Fruit fly (Drosophila melanogaster) whole organism, embryonic: ENCODE data around the gene bin.

Experiments used
- Aef1 ChIP-seq: fragments of 200-800 bp; sonication (Bioruptor generic); IDR thresholded peaks from 3 replicates; pipeline ENCODE4 v1.3.6; 2022; ENCODE audit warnings: missing biosample characterization, missing genetic modification characterization
- B-H1 ChIP-seq: fragments of 200-800 bp; sonication (Bioruptor generic); IDR thresholded peaks from 3 replicates; pipeline ENCODE4 v1.3.6; 2022; ENCODE audit warnings: missing biosample characterization, missing genetic modification characterization
- CG11695 ChIP-seq: fragments of 200-800 bp; sonication (Bioruptor generic); IDR thresholded peaks from 3 replicates; pipeline ENCODE4 v1.3.6; 2022; ENCODE audit warnings: missing biosample characterization, missing genetic modification characterization
- CG12071 ChIP-seq: fragments of 200-800 bp; sonication (Bioruptor generic); optimal IDR thresholded peaks from 3 replicates; lab custom pipeline; 2018; ENCODE audit warnings: missing biosample characterization, mild to moderate bottlenecking, missing genetic modification characterization
- CG12744 ChIP-seq: fragments of 200-800 bp; sonication (Bioruptor generic); optimal IDR thresholded peaks from 2 replicates; lab custom pipeline; 2016; ENCODE audit warnings: missing biosample characterization, missing genetic modification characterization
- CG13775 ChIP-seq: fragments of 200-800 bp; sonication (Bioruptor generic); optimal IDR thresholded peaks from 3 replicates; lab custom pipeline; 2017; ENCODE audit warnings: missing biosample characterization, mild to moderate bottlenecking, missing genetic modification characterization
- CG14050 ChIP-seq: fragments of 200-800 bp; sonication (Bioruptor generic); IDR thresholded peaks from 3 replicates; pipeline ENCODE4 v1.3.6; 2022; ENCODE audit warnings: missing biosample characterization, missing genetic modification characterization
- CG17361 ChIP-seq: fragments of 200-800 bp; sonication (Bioruptor generic); IDR thresholded peaks from 3 replicates; pipeline ENCODE4 v1.3.6; 2022; ENCODE audit warnings: missing biosample characterization, missing genetic modification characterization
- CG18262 ChIP-seq: fragments of 200-800 bp; optimal IDR thresholded peaks from 3 replicates; lab custom pipeline; 2019; ENCODE audit warnings: missing biosample characterization, mild to moderate bottlenecking, missing genetic modification characterization, moderate library complexity
- CG2712 ChIP-seq: fragments of 200-800 bp; optimal IDR thresholded peaks from 3 replicates; lab custom pipeline; 2019; ENCODE audit warnings: missing biosample characterization, mild to moderate bottlenecking, missing genetic modification characterization, moderate library complexity
- CG2875 ChIP-seq: fragments of 200-800 bp; sonication (Bioruptor generic); optimal IDR thresholded peaks from 2 replicates; lab custom pipeline; 2017; ENCODE audit warnings: missing biosample characterization, mild to moderate bottlenecking, missing genetic modification characterization, missing genetic modification reagents
- CG30403 ChIP-seq: fragments of 200-800 bp; sonication (Bioruptor generic); optimal IDR thresholded peaks from 3 replicates; lab custom pipeline; 2016; ENCODE audit warnings: missing biosample characterization, missing genetic modification characterization
- CG31441 ChIP-seq: fragments of 200-800 bp; sonication (Bioruptor generic); IDR thresholded peaks from 2 replicates; pipeline ENCODE4 v1.3.6; 2022; ENCODE audit warnings: missing biosample characterization, missing genetic modification characterization
- CG4360 ChIP-seq: fragments of 200-800 bp; sonication (Bioruptor generic); IDR thresholded peaks from 2 replicates; pipeline ENCODE4 v1.3.6; 2022; ENCODE audit warnings: missing biosample characterization, missing genetic modification characterization
- CG6272 ChIP-seq: fragments of 200-800 bp; sonication (Bioruptor generic); IDR thresholded peaks from 2 replicates; pipeline ENCODE4 v1.3.6; 2022; ENCODE audit warnings: missing biosample characterization, missing genetic modification characterization
- CG6689 ChIP-seq: fragments of 200-800 bp; sonication (Bioruptor generic); IDR thresholded peaks from 2 replicates; pipeline ENCODE4 v1.3.6; 2022; ENCODE audit warnings: missing biosample characterization, missing genetic modification characterization
- CG6791 ChIP-seq: fragments of 200-800 bp; sonication (Bioruptor generic); IDR thresholded peaks from 3 replicates; pipeline ENCODE4 v1.3.6; 2022; ENCODE audit warnings: missing biosample characterization, missing genetic modification characterization; ENCODE audit not compliant: partially characterized antibody
- CG7745 ChIP-seq: fragments of 200-800 bp; sonication (Bioruptor generic); optimal IDR thresholded peaks from 2 replicates; lab custom pipeline; 2018; ENCODE audit warnings: missing biosample characterization, mild to moderate bottlenecking, missing genetic modification characterization, moderate library complexity
- Camta ChIP-seq: fragments of 200-800 bp; sonication (Bioruptor generic); optimal IDR thresholded peaks from 2 replicates; lab custom pipeline; 2016; ENCODE audit warnings: missing biosample characterization, missing genetic modification characterization
- Dad ChIP-seq: fragments of 200-800 bp; sonication (Bioruptor generic); optimal IDR thresholded peaks from 3 replicates; lab custom pipeline; 2016; ENCODE audit warnings: missing biosample characterization, missing genetic modification characterization
- Deaf1 ChIP-seq: fragments of 200-800 bp; optimal IDR thresholded peaks from 3 replicates; lab custom pipeline; 2019; ENCODE audit warnings: missing biosample characterization, mild to moderate bottlenecking, missing genetic modification characterization, moderate library complexity
- Drgx ChIP-seq: fragments of 200-800 bp; sonication (Bioruptor generic); IDR thresholded peaks from 2 replicates; pipeline ENCODE4 v1.3.6; 2022; ENCODE audit warnings: missing biosample characterization, missing genetic modification characterization
- E2f2 ChIP-seq: fragments of 200-800 bp; sonication (Bioruptor generic); IDR thresholded peaks from 2 replicates; pipeline ENCODE4 v1.3.6; 2022; ENCODE audit warnings: missing biosample characterization, missing genetic modification characterization
- Fer3 ChIP-seq: fragments of 200-800 bp; sonication (Bioruptor generic); optimal IDR thresholded peaks from 2 replicates; lab custom pipeline; 2018; ENCODE audit warnings: missing biosample characterization, mild to moderate bottlenecking, missing genetic modification characterization, moderate library complexity
- Gug ChIP-seq: fragments of 200-800 bp; sonication (Bioruptor generic); IDR thresholded peaks from 4 replicates; pipeline ENCODE4 v1.3.6; 2022; ENCODE audit warnings: missing biosample characterization, missing genetic modification characterization
- H2.0 ChIP-seq: fragments of 200-800 bp; sonication (Bioruptor generic); IDR thresholded peaks from 2 replicates; pipeline ENCODE4 v1.3.6; 2022; ENCODE audit warnings: missing biosample characterization, missing genetic modification characterization
- Hand ChIP-seq: fragments of 200-800 bp; sonication (Bioruptor generic); optimal IDR thresholded peaks from 2 replicates; lab custom pipeline; 2017; ENCODE audit warnings: mild to moderate bottlenecking, missing biosample characterization, missing genetic modification reagents, missing genetic modification characterization
- Hr51 ChIP-seq, 2 experiments: fragments of 200-800 bp; sonication (Bioruptor generic); optimal IDR thresholded peaks; 2 replicates in 1 of 2; 3 replicates in 1 of 2; lab custom pipeline; 2016 to 2018; ENCODE audit warnings: missing biosample characterization in 2 of 2, missing genetic modification characterization in 2 of 2, mild to moderate bottlenecking in 1 of 2, moderate library complexity in 1 of 2
- Max ChIP-seq: fragments of 200-800 bp; sonication (Bioruptor generic); optimal IDR thresholded peaks from 2 replicates; lab custom pipeline; 2016; ENCODE audit warnings: missing biosample characterization, mild to moderate bottlenecking, missing genetic modification characterization
- Ptx1 ChIP-seq: fragments of 200-800 bp; sonication (Bioruptor generic); IDR thresholded peaks from 2 replicates; pipeline ENCODE4 v1.3.6; 2022; ENCODE audit warnings: missing biosample characterization, missing genetic modification characterization
- Rfx ChIP-seq: fragments of 200-800 bp; sonication (Bioruptor generic); IDR thresholded peaks from 2 replicates; pipeline ENCODE4 v1.3.6; 2022; ENCODE audit warnings: missing biosample characterization, missing genetic modification characterization
- Rx ChIP-seq: fragments of 200-800 bp; sonication (Bioruptor generic); IDR thresholded peaks from 2 replicates; pipeline ENCODE4 v1.3.6; 2022; ENCODE audit warnings: missing biosample characterization, missing genetic modification characterization
- ap ChIP-seq: fragments of 200-800 bp; sonication (Bioruptor generic); IDR thresholded peaks from 2 replicates; pipeline ENCODE4 v1.3.6; 2022; ENCODE audit warnings: missing biosample characterization, missing genetic modification characterization
- ci ChIP-seq: fragments of 200-800 bp; sonication (Bioruptor generic); IDR thresholded peaks from 3 replicates; pipeline ENCODE4 v1.3.6; 2022; ENCODE audit warnings: missing biosample characterization, missing genetic modification characterization
- dmrt99B ChIP-seq: fragments of 200-800 bp; sonication (Bioruptor generic); optimal IDR thresholded peaks from 2 replicates; lab custom pipeline; 2018; ENCODE audit warnings: missing biosample characterization, mild to moderate bottlenecking, missing genetic modification characterization, moderate library complexity
- dysf ChIP-seq: fragments of 200-800 bp; sonication (Bioruptor generic); IDR thresholded peaks from 3 replicates; pipeline ENCODE4 v1.3.6; 2022; ENCODE audit warnings: missing biosample characterization, missing genetic modification characterization
- gcm ChIP-seq: fragments of 200-800 bp; sonication (Bioruptor generic); optimal IDR thresholded peaks from 2 replicates; lab custom pipeline; 2019; ENCODE audit warnings: missing biosample characterization, mild to moderate bottlenecking, missing genetic modification characterization, moderate library complexity
- gem ChIP-seq: fragments of 200-800 bp; sonication (Bioruptor generic); optimal IDR thresholded peaks from 2 replicates; lab custom pipeline; 2019; ENCODE audit warnings: missing biosample characterization, mild to moderate bottlenecking, missing genetic modification characterization, moderate library complexity
- hkb ChIP-seq, 2 experiments: fragments of 200-800 bp in 1 of 2; fragments of >200 bp in 1 of 2; sonication (Bioruptor generic) in 1 of 2; IDR thresholded peaks in 1 of 2; optimal IDR thresholded peaks in 1 of 2; 2 replicates each; pipeline versions ENCODE4 v1.3.6 to Lab custom; 2017 to 2022; ENCODE audit warnings: missing biosample characterization in 1 of 2, missing genetic modification characterization in 1 of 2
- lmd ChIP-seq: fragments of 200-800 bp; sonication (Bioruptor generic); IDR thresholded peaks from 2 replicates; pipeline ENCODE4 v1.3.6; 2022; ENCODE audit warnings: missing biosample characterization, missing genetic modification characterization
- mirr ChIP-seq: fragments of 200-800 bp; sonication (Bioruptor generic); optimal IDR thresholded peaks from 3 replicates; lab custom pipeline; 2018; ENCODE audit warnings: missing biosample characterization, mild to moderate bottlenecking, missing genetic modification characterization
- nom ChIP-seq: fragments of 200-800 bp; sonication (Bioruptor generic); optimal IDR thresholded peaks from 2 replicates; lab custom pipeline; 2017; ENCODE audit warnings: missing biosample characterization, missing genetic modification characterization, mild to moderate bottlenecking, moderate library complexity, missing genetic modification reagents
- org-1 ChIP-seq: fragments of 200-800 bp; sonication (Bioruptor generic); optimal IDR thresholded peaks from 2 replicates; lab custom pipeline; 2017; ENCODE audit warnings: missing biosample characterization, missing genetic modification characterization
- pan ChIP-seq, 4 experiments: fragments of >200 bp in 3 of 4; fragments of 200-800 bp in 1 of 4; sonication (Bioruptor generic) in 1 of 4; optimal IDR thresholded peaks in 3 of 4; IDR thresholded peaks in 1 of 4; 2 replicates each; pipeline versions ENCODE4 v1.3.6 to Lab custom; 2017 to 2022; ENCODE audit warnings: missing biosample characterization in 2 of 4, missing genetic modification characterization in 2 of 4, mixed read lengths in 1 of 4
- sens ChIP-seq: fragments of 200-800 bp; sonication (Bioruptor generic); peaks from one replicate; lab custom pipeline; 2016; ENCODE audit warnings: missing biosample characterization, missing genetic modification characterization
- sqz ChIP-seq: fragments of 200-800 bp; sonication (Bioruptor generic); optimal IDR thresholded peaks from 3 replicates; lab custom pipeline; 2018; ENCODE audit warnings: missing biosample characterization, mild to moderate bottlenecking, missing genetic modification characterization
- stc ChIP-seq: fragments of 200-800 bp; sonication (Bioruptor generic); IDR thresholded peaks from 2 replicates; pipeline ENCODE4 v1.3.6; 2022; ENCODE audit warnings: missing biosample characterization, missing genetic modification characterization
- toy ChIP-seq: fragments of 200-800 bp; sonication (Bioruptor generic); IDR thresholded peaks from 2 replicates; pipeline ENCODE4 v1.3.6; 2022; ENCODE audit warnings: missing biosample characterization, missing genetic modification characterization
- ttk ChIP-seq: fragments of 200-800 bp; sonication (Bioruptor generic); IDR thresholded peaks from 2 replicates; pipeline ENCODE4 v2.1.2; 2022; ENCODE audit warnings: missing biosample characterization, missing genetic modification characterization
- unpg ChIP-seq: fragments of 200-800 bp; sonication (Bioruptor generic); optimal IDR thresholded peaks from 3 replicates; lab custom pipeline; 2018; ENCODE audit warnings: missing biosample characterization, mild to moderate bottlenecking, missing genetic modification characterization, moderate library complexity
- vfl ChIP-seq: fragments of 200-800 bp; sonication (Bioruptor generic); optimal IDR thresholded peaks from 2 replicates; lab custom pipeline; 2016; ENCODE audit warnings: missing biosample characterization, missing genetic modification characterization
- yki ChIP-seq: fragments of >200 bp; optimal IDR thresholded peaks from 3 replicates; lab custom pipeline; 2018

The bin gene

DNA sequence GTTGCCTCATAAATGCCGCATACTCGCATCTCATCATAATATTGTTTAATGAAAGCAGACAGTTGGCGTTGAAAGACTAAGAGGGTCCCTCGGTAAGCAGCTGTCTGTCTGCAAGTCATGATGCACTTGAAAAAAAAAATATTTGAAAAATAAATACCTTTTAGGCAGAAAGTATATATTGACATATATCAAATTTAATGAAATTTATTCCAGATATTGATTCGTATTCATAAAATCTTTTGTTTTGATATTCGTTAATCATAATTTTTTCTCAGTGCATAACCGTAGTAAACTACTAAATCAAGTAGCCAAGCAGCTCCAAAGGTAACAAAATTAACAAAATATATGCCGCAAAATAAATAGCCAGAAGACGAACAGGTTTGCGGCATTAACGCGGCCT lies 11.4 kb downstream of the bin start:
- no peak for TF ChIP-seq CG4360 (GFP tag; lab: Robert Waterston, UW)
- no peak for TF ChIP-seq CG14050 (GFP tag; lab: Robert Waterston, UW)
- 0 out of 2 replicates have a peak, but pooled peaks have one; percentile 20 for TF ChIP-seq ttk (GFP tag; lab: Robert Waterston, UW)
- peak; percentile 31 for TF ChIP-seq lmd (GFP tag; lab: Robert Waterston, UW)
- no peak for TF ChIP-seq stc (GFP tag; lab: Robert Waterston, UW)
- no peak for TF ChIP-seq Hr51 (GFP tag; optimal IDR thresholded peaks at IDR 0.05; lab: Kevin White, UChicago)
- no peak for TF ChIP-seq Max (GFP tag; lab: Kevin White, UChicago)
- TF ChIP-seq CG12744 (GFP tag; lab: Kevin White, UChicago) = no peak
- peak; percentile 11 for TF ChIP-seq CG18262 (tag; lab: Kevin White, UChicago)
- TF ChIP-seq gcm (GFP tag; lab: Kevin White, UChicago) = no peak
- peak; percentile 24 for TF ChIP-seq CG30403 (GFP tag; lab: Kevin White, UChicago)
- 0 out of 2 replicates have a peak, but pooled peaks have one; percentile 26 for TF ChIP-seq Ptx1 (GFP tag; lab: Robert Waterston, UW)
- peak; percentile 51 for TF ChIP-seq gem (tag; lab: Kevin White, UChicago)
- TF ChIP-seq CG31441 = peak; percentile 47; the same call in 1 of the 2 replicates
- peak; percentile 32 for TF ChIP-seq CG2712
- 0 out of 3 replicates have a peak, but pooled peaks have one; percentile 17 for TF ChIP-seq CG11695 (GFP tag; lab: Robert Waterston, UW)
- TF ChIP-seq ci (GFP tag; lab: Robert Waterston, UW) = no peak
- TF ChIP-seq pan (optimal IDR thresholded peaks at IDR 0.05; lab: Kevin White, UChicago) = no peak
- TF ChIP-seq pan (GFP tag; optimal IDR thresholded peaks at IDR 0.05 in 1 of 2, IDR thresholded peaks at IDR 0.05 in 1 of 2) = peak in 1 of 2 experiments; percentile 42
- 0 out of 3 replicates have a peak, but pooled peaks have one; percentile 13 for TF ChIP-seq B-H1
- peak; percentile 9 for TF ChIP-seq dmrt99B
- no peak for TF ChIP-seq CG12071 (GFP tag; lab: Kevin White, UChicago)
- peak; percentile 3 for TF ChIP-seq sens (GFP tag; lab: Kevin White, UChicago)
- 0 out of 2 replicates have a peak, but pooled peaks have one; percentile 9 for TF ChIP-seq Rx (GFP tag; lab: Robert Waterston, UW)
- TF ChIP-seq H2.0 (GFP tag; lab: Robert Waterston, UW) = no peak
- TF ChIP-seq ap = no peak
- TF ChIP-seq toy (GFP tag; lab: Robert Waterston, UW) = no peak
- peak; percentile 51; the same call in 1 of the 2 replicates for TF ChIP-seq CG6689 (GFP tag; lab: Robert Waterston, UW)
- TF ChIP-seq unpg (GFP tag; lab: Kevin White, UChicago) = peak; percentile 15
- TF ChIP-seq CG17361 = peak; percentile 45; the same call in 2 of the 3 replicates
- TF ChIP-seq vfl (GFP tag; lab: Kevin White, UChicago) = no peak
- TF ChIP-seq Camta (GFP tag; lab: Kevin White, UChicago) = no peak
- no peak for TF ChIP-seq CG6272 (GFP tag; lab: Robert Waterston, UW)
- TF ChIP-seq nom (GFP tag; lab: Kevin White, UChicago) = no peak
- TF ChIP-seq Dad (GFP tag; lab: Kevin White, UChicago) = no peak
- TF ChIP-seq CG6791 (GFP tag; lab: Robert Waterston, UW) = no peak
- TF ChIP-seq CG7745 = no peak
- peak; percentile 41; the same call in 1 of the 3 replicates for TF ChIP-seq dysf
- TF ChIP-seq Rfx (GFP tag; lab: Robert Waterston, UW) = 0 out of 2 replicates have a peak, but pooled peaks have one; percentile 15
- TF ChIP-seq Drgx = peak; percentile 31; the same call in 1 of the 2 replicates

DNA sequence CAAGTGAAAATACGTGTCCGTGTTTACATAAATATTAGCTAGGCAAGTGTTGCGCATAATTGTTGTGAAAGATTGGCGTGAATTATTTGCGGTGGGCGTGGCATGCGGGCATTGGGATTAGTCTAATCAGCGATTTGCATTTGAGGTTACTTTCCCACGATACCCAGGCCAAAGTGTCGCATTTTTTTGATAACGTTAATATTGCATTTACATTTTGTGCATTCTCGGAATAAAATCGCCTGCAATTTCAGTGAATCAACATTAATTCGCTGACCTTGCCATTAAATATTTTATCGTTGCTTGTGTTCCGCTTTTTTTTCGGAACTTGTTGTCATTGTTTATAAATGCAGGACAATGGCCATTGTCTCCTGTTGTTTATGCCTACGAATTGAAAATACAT lies 11.9 kb downstream of the bin start:
- TF ChIP-seq Fer3 = no peak
- TF ChIP-seq Hand = no peak
- no peak for TF ChIP-seq CG2875
- TF ChIP-seq Gug = no peak
- TF ChIP-seq CG13775 = no peak
- no peak for TF ChIP-seq Aef1 (GFP tag; lab: Robert Waterston, UW)
- TF ChIP-seq E2f2 (GFP tag; lab: Robert Waterston, UW) = no peak
- TF ChIP-seq sqz (GFP tag; lab: Kevin White, UChicago) = no peak
- TF ChIP-seq org-1 (GFP tag; lab: Kevin White, UChicago) = no peak
- TF ChIP-seq yki (lab: Kevin White, UChicago) = no peak
- no peak for TF ChIP-seq mirr (GFP tag; lab: Kevin White, UChicago)
- TF ChIP-seq Deaf1 (tag; lab: Kevin White, UChicago) = no peak
- TF ChIP-seq hkb (optimal IDR thresholded peaks at IDR 0.05; lab: Kevin White, UChicago) = no peak
- TF ChIP-seq hkb (GFP tag; IDR thresholded peaks at IDR 0.05; lab: Robert Waterston, UW) = no peak
